Worm (Caenorhabditis elegans): ENCODE results near the gene txt-11.

DNA sequence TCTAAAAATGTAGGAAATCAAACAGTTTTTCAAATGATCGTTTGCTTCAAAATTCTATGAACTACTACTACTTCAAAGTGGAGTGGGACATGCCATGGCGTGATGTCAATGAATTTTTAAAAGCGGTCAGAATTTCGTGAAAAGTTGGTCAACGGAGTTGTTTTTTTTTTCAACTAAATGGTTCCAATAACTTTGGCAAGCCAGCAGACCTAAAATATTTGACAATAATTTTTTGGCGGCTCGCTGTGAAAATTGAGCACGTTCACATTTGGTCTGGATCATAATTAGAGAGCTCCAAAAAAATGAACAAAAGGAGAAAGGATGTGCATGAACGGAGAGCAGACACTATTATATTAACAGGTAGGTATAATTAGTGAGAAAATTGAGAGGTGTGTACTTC lies 37.2 kb downstream of the txt-11 start:
- TF ChIP-seq ama-1 (optimal IDR thresholded peaks at IDR 0.05) (no peak), ama-1 (GFP tag; optimal IDR thresholded peaks at IDR 0.05) (no peak), let-526 (GFP tag; IDR thresholded peaks at IDR 0.05) (no peak), snpc-4 (GFP tag; optimal IDR thresholded peaks at IDR 0.05) (no peak), snpc-4 (tag; optimal IDR thresholded peaks at IDR 0.05) (no peak)
